Worm (Caenorhabditis elegans) whole organism, L4/young adult: Measurements from ENCODE around the gene dpy-30.

Source experiments
- W03F9.2 ChIP-seq: fragments of 150-350 bp; optimal IDR thresholded peaks from 2 replicates; lab custom pipeline; 2014; ENCODE audit warnings: missing biosample characterization, missing genetic modification characterization
- dao-5 ChIP-seq: sonication (generic microtip); optimal IDR thresholded peaks from 2 replicates; lab custom pipeline; 2016; ENCODE audit warnings: missing genotype, missing genetic modification characterization, moderate library complexity, missing compliant biosample characterization
- him-1 ChIP-seq: sonication (generic microtip); optimal IDR thresholded peaks from 2 replicates; lab custom pipeline; 2016; ENCODE audit warnings: missing genotype, missing genetic modification reagents, missing genetic modification characterization, missing compliant biosample characterization

DNA sequence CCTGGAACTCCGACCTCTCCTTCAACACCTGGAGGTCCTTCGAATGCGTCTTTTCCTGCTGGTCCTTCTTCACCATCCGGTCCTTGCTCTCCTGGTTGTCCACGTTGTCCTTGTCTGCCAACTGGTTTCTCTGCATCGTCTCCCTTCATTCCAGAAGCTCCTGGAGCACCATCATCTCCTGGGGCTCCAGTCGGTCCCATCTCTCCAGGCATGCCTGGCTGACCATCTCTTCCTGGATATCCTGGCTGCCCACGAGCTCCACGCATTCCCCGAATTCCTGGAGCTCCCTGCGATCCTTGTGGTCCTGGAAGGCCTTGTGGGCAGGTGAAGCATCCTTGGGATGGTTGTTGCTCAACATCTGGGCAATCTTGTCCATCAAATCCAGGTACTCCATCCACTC is 6.4 kb downstream of the dpy-30 start:
- TF ChIP-seq dao-5 (tag; lab: Kevin White, UChicago) (no peak), him-1 (no peak), W03F9.2 (tag; lab: Kevin White, UChicago) (no peak)
